Worm (Caenorhabditis elegans) whole organism, L2 larva: ENCODE results near the gene F31F7.2.

Experiments used
- C34F6.9 ChIP-seq: fragments of 150-350 bp; optimal IDR thresholded peaks from 2 replicates; lab custom pipeline; 2014; ENCODE audit warnings: missing biosample characterization, missing genetic modification characterization
- F13H6.1 ChIP-seq: sonication (generic microtip); optimal IDR thresholded peaks from 2 replicates; lab custom pipeline; 2016; ENCODE audit warnings: missing genetic modification characterization, missing compliant biosample characterization
- R02D3.7 ChIP-seq: fragments of 150-350 bp; optimal IDR thresholded peaks from 2 replicates; lab custom pipeline; 2014; ENCODE audit warnings: missing biosample characterization, missing genetic modification characterization
- Y55F3AM.14 ChIP-seq: fragments of 200-800 bp; sonication (Bioruptor generic); optimal IDR thresholded peaks from 2 replicates; lab custom pipeline; 2018; ENCODE audit warnings: mild to moderate bottlenecking, missing genetic modification characterization, missing compliant biosample characterization
- ZK546.5 ChIP-seq: sonication (generic microtip); optimal IDR thresholded peaks from 2 replicates; lab custom pipeline; 2017; ENCODE audit warnings: missing biosample characterization, missing genetic modification characterization
- aly-2 ChIP-seq: fragments of 150-350 bp; optimal IDR thresholded peaks from 2 replicates; lab custom pipeline; 2014; ENCODE audit warnings: missing biosample characterization, missing genetic modification characterization
- ama-1 ChIP-seq: fragments of 150-350 bp; optimal IDR thresholded peaks from 2 replicates; lab custom pipeline; 2018; ENCODE audit warnings: inconsistent platforms
- blmp-1 ChIP-seq: sonication (generic microtip); optimal IDR thresholded peaks from 2 replicates; lab custom pipeline; 2017; ENCODE audit warnings: missing genetic modification characterization, mild to moderate bottlenecking, missing compliant biosample characterization, antibody characterized with exemption, moderate library complexity; ENCODE audit not compliant: insufficient read depth
- ceh-82 ChIP-seq: fragments of 150-350 bp; optimal IDR thresholded peaks from 2 replicates; lab custom pipeline; 2014; ENCODE audit warnings: missing biosample characterization, missing genetic modification characterization
- crh-2 ChIP-seq: sonication (generic microtip); optimal IDR thresholded peaks from 2 replicates; lab custom pipeline; 2017; ENCODE audit warnings: missing biosample characterization, missing genetic modification characterization
- dmd-4 ChIP-seq: sonication (generic microtip); optimal IDR thresholded peaks from 2 replicates; lab custom pipeline; 2017; ENCODE audit warnings: missing biosample characterization, missing genetic modification characterization
- egl-27 ChIP-seq: sonication (generic microtip); optimal IDR thresholded peaks from 3 replicates; lab custom pipeline; 2017; ENCODE audit warnings: missing biosample characterization, missing genetic modification reagents, missing genetic modification characterization
- elt-1 ChIP-seq: fragments of 150-350 bp; optimal IDR thresholded peaks from 2 replicates; lab custom pipeline; 2014; ENCODE audit warnings: missing biosample characterization, missing genetic modification characterization
- fos-1 ChIP-seq: fragments of 150-350 bp; optimal IDR thresholded peaks from 2 replicates; lab custom pipeline; 2014; ENCODE audit warnings: missing biosample characterization, missing genetic modification characterization
- lin-11 ChIP-seq: fragments of 150-350 bp; sonication (generic microtip); optimal IDR thresholded peaks from 2 replicates; lab custom pipeline; 2014; ENCODE audit warnings: missing biosample characterization, missing genetic modification characterization, inconsistent platforms, mixed read lengths
- lin-13 ChIP-seq: fragments of 150-350 bp; optimal IDR thresholded peaks from 2 replicates; lab custom pipeline; 2014; ENCODE audit warnings: missing biosample characterization, missing genetic modification reagents, missing genetic modification characterization
- lin-39 ChIP-seq: fragments of 150-350 bp; optimal IDR thresholded peaks from 2 replicates; lab custom pipeline; 2014; ENCODE audit warnings: missing biosample characterization, missing genetic modification reagents, missing genetic modification characterization
- lsy-2 ChIP-seq, 2 experiments: fragments of 150-350 bp in 1 of 2; sonication (generic microtip) in 1 of 2; optimal IDR thresholded peaks; 2 replicates each; lab custom pipeline; 2014 to 2017; ENCODE audit warnings: missing biosample characterization in 2 of 2, missing genetic modification characterization in 2 of 2
- mab-5 ChIP-seq: fragments of 150-350 bp; optimal IDR thresholded peaks from 2 replicates; lab custom pipeline; 2014; ENCODE audit warnings: missing biosample characterization, missing genetic modification characterization
- mbf-1 ChIP-seq: sonication (generic microtip); optimal IDR thresholded peaks from 2 replicates; lab custom pipeline; 2017; ENCODE audit warnings: missing biosample characterization, missing genetic modification characterization
- nhr-11 ChIP-seq: fragments of 150-350 bp; optimal IDR thresholded peaks from 2 replicates; lab custom pipeline; 2014; ENCODE audit warnings: missing biosample characterization, missing genetic modification characterization
- nhr-12 ChIP-seq: fragments of 150-350 bp; optimal IDR thresholded peaks from 2 replicates; lab custom pipeline; 2014; ENCODE audit warnings: missing biosample characterization, missing genetic modification characterization
- nhr-129 ChIP-seq: fragments of 150-350 bp; optimal IDR thresholded peaks from 2 replicates; lab custom pipeline; 2014; ENCODE audit warnings: missing biosample characterization, missing genetic modification characterization
- nhr-237 ChIP-seq: fragments of 150-350 bp; optimal IDR thresholded peaks from 2 replicates; lab custom pipeline; 2014; ENCODE audit warnings: missing biosample characterization, missing genetic modification characterization
- nhr-25 ChIP-seq: fragments of 150-350 bp; sonication (generic microtip); optimal IDR thresholded peaks from 3 replicates; lab custom pipeline; 2014; ENCODE audit warnings: missing biosample characterization, missing genetic modification characterization
- nhr-6 ChIP-seq: fragments of 150-350 bp; optimal IDR thresholded peaks from 2 replicates; lab custom pipeline; 2014; ENCODE audit warnings: missing biosample characterization, missing genetic modification characterization
- nhr-77 ChIP-seq: fragments of 150-350 bp; optimal IDR thresholded peaks from 2 replicates; lab custom pipeline; 2014; ENCODE audit warnings: missing biosample characterization, missing genetic modification characterization
- peb-1 ChIP-seq: fragments of 150-350 bp; optimal IDR thresholded peaks from 2 replicates; lab custom pipeline; 2014; ENCODE audit warnings: missing biosample characterization, missing genetic modification characterization
- sem-4 ChIP-seq: fragments of 150-350 bp; optimal IDR thresholded peaks from 2 replicates; lab custom pipeline; 2014; ENCODE audit warnings: missing biosample characterization, missing genetic modification reagents, missing genetic modification characterization
- skn-1 ChIP-seq: sonication (generic microtip); optimal IDR thresholded peaks from 2 replicates; lab custom pipeline; 2017; ENCODE audit warnings: missing biosample characterization, missing genetic modification characterization
- sma-3 ChIP-seq: sonication (generic microtip); optimal IDR thresholded peaks from 2 replicates; lab custom pipeline; 2016; ENCODE audit warnings: missing genetic modification reagents, missing genetic modification characterization, missing compliant biosample characterization
- sma-9 ChIP-seq, 2 experiments: fragments of 150-350 bp in 1 of 2; sonication (generic microtip) in 1 of 2; optimal IDR thresholded peaks; 2 replicates each; lab custom pipeline; 2014 to 2016; ENCODE audit warnings: missing genetic modification characterization in 2 of 2, mild to moderate bottlenecking in 1 of 2, missing biosample characterization in 1 of 2, missing compliant biosample characterization in 1 of 2, missing genetic modification reagents in 1 of 2, moderate library complexity in 1 of 2
- snpc-4 ChIP-seq: fragments of 150-350 bp; optimal IDR thresholded peaks from 2 replicates; lab custom pipeline; 2014; ENCODE audit warnings: missing biosample characterization, missing genetic modification characterization
- unc-39 ChIP-seq: fragments of 150-350 bp; optimal IDR thresholded peaks from 2 replicates; lab custom pipeline; 2014; ENCODE audit warnings: missing biosample characterization, missing genetic modification characterization
- unc-55 ChIP-seq: fragments of 150-350 bp; sonication (generic microtip); optimal IDR thresholded peaks from 3 replicates; lab custom pipeline; 2014; ENCODE audit warnings: missing biosample characterization, missing genetic modification reagents, missing genetic modification characterization
- zag-1 ChIP-seq: fragments of 150-350 bp; optimal IDR thresholded peaks from 2 replicates; lab custom pipeline; 2014; ENCODE audit warnings: missing biosample characterization, missing genetic modification characterization
- ztf-1 ChIP-seq: fragments of 200-800 bp; sonication (Bioruptor generic); conservative IDR thresholded peaks from 2 replicates; pipeline ENCODE4 v1.3.6; 2022; ENCODE audit warnings: missing genetic modification characterization, missing compliant biosample characterization
- ztf-11 ChIP-seq: sonication (generic microtip); optimal IDR thresholded peaks from 2 replicates; lab custom pipeline; 2017; ENCODE audit warnings: missing biosample characterization, missing genetic modification characterization
- ztf-4 ChIP-seq: fragments of 150-350 bp; optimal IDR thresholded peaks from 2 replicates; lab custom pipeline; 2014; ENCODE audit warnings: missing biosample characterization, missing genetic modification characterization

Gene F31F7.2

DNA sequence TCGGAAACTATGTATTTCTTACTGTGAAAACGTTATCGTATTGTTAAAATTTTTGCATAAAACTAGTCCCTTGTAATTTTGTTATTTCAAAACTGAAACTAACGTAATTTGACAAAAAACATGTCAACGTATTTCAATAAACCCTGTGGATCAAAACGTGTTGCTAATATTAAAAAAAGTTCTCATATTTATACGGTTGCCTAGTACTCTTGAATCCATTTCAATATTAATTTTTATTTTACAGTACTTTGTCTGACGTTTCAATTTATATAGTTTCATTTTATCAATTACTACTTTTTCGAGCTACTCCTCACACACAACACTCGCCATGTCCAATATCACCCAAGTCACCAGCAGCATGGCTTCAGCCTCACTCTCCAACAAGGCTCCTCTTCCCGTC is 32.8 kb downstream of the F31F7.2 start, which contains the start of gene sago-1:
Gene sago-1, plus strand, starts transcription at position 301 of the 400 bp plus-strand sequence.
- TF ChIP-seq dmd-4 = no peak
- no peak for TF ChIP-seq lin-39
- TF ChIP-seq nhr-129 (tag; lab: Kevin White, UChicago) = no peak
- TF ChIP-seq aly-2 (tag; lab: Kevin White, UChicago) = no peak
- TF ChIP-seq Y55F3AM.14 (GFP tag; lab: Kevin White, UChicago) = no peak
- no peak for TF ChIP-seq C34F6.9 (tag; lab: Kevin White, UChicago)
- no peak for TF ChIP-seq nhr-6
- TF ChIP-seq ztf-4 = no peak
- TF ChIP-seq ztf-11 = no peak
- TF ChIP-seq mab-5 (tag; lab: Kevin White, UChicago) = no peak
- TF ChIP-seq ZK546.5 (tag; lab: Kevin White, UChicago) = no peak
- no peak for TF ChIP-seq sma-3
- TF ChIP-seq ceh-82 = no peak
- no peak for TF ChIP-seq R02D3.7 (tag; lab: Kevin White, UChicago)
- TF ChIP-seq F13H6.1 (tag; lab: Kevin White, UChicago) = no peak
- TF ChIP-seq elt-1 (tag; lab: Kevin White, UChicago) = no peak
- no peak for TF ChIP-seq lin-11 (tag; lab: Kevin White, UChicago)
- TF ChIP-seq zag-1 (tag; lab: Kevin White, UChicago) = no peak
- TF ChIP-seq mbf-1 = no peak
- TF ChIP-seq crh-2 = no peak

DNA sequence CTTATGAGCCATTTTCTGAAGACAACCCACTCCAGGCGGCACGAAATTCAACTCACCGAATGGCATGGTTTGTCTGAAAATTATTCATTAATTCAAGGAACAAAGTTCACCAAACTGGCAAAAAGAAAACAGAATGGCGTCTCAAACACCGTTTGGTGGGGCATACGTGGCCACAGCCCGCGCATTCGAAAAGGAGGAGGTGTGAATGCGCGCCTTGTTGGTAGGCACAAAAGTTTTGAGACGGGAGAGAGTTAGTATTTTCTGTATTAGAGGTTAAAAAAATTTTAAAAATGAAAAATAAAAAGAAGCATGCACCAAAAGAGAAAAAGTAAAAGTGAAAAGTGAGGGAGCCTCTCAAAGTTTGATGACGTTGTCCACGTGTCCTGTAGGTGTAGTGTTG is 41.3 kb downstream of the F31F7.2 start:
- TF ChIP-seq Y55F3AM.14 (GFP tag; lab: Kevin White, UChicago) = no peak
- no peak for TF ChIP-seq ZK546.5 (tag; lab: Kevin White, UChicago)
- TF ChIP-seq nhr-237 (tag; lab: Kevin White, UChicago) = no peak
- TF ChIP-seq egl-27 = no peak
- TF ChIP-seq aly-2 (tag; lab: Kevin White, UChicago) = no peak
- TF ChIP-seq nhr-12 = no peak
- no peak for TF ChIP-seq sma-3
- no peak for TF ChIP-seq lin-39
- TF ChIP-seq fos-1 = no peak
- no peak for TF ChIP-seq C34F6.9 (tag; lab: Kevin White, UChicago)
- no peak for TF ChIP-seq unc-55
- no peak for TF ChIP-seq peb-1 (tag; lab: Kevin White, UChicago)
- TF ChIP-seq mab-5 (tag; lab: Kevin White, UChicago) = no peak
- TF ChIP-seq snpc-4 (tag; lab: Kevin White, UChicago) = no peak
- no peak for TF ChIP-seq blmp-1 (tag; lab: Kevin White, UChicago)
- no peak for TF ChIP-seq lin-13 (GFP tag; lab: Kevin White, UChicago)
- TF ChIP-seq ztf-4 = no peak

DNA sequence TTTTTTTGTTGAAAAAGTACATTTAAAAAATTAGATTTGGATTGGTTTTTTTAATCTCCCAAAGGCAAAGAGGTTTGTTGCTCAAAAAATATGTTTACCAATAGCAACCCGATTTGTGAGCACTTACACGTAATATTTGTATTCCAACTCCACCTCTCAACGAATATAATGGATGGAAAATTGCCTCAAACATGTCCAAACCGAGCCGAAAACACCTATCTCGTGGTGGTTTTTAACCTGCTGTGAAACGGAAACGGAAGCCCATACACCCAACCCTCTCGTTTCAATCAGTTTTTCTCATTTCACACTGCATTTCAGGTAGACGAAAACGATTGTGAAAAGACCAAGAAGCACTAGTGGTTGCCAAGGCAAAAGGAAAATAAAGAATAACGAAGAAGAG is 46.0 kb downstream of the F31F7.2 start, which contains the start of gene cest-24:
Gene cest-24, plus strand, starts transcription at position 301 of the 400 bp plus-strand sequence.
- TF ChIP-seq sma-3 (no peak), nhr-6 (no peak), nhr-12 (no peak), nhr-11 (no peak), fos-1 (no peak), lin-39 (no peak), elt-1 (tag; lab: Kevin White, UChicago) (no peak), lsy-2 (tag; optimal IDR thresholded peaks at IDR 0.05; lab: Kevin White, UChicago) (no peak), egl-27 (no peak), ama-1 (no peak), ztf-1 (GFP tag; lab: Robert Waterston, UW) (no peak), nhr-77 (tag; lab: Kevin White, UChicago) (no peak)

DNA sequence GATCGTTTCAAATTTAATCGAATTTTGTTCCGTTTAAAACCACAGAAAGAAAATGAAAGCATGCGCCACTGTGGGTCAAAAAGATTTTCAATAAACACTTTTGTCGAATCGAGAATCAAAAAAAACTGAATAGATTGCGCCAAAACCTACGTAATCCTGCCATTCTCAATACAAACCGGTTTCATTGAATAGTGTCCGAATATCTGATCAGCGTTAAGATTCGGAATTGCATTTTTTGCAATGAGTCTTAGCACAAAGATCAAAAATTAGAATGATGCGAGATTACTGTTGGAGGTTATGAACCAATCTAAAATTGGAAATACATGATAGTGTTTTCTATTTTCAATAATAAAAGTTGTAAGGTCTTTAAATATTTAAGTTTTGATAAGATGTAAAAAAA is 47.3 kb downstream of the F31F7.2 start:
- no peak for TF ChIP-seq skn-1
- no peak for TF ChIP-seq nhr-11
- TF ChIP-seq lin-11 (tag; lab: Kevin White, UChicago) = no peak
- peak; percentile 8 for TF ChIP-seq sem-4 (tag; lab: Kevin White, UChicago)
- TF ChIP-seq blmp-1 (tag; lab: Kevin White, UChicago) = peak; percentile 7
- TF ChIP-seq unc-39 = no peak
- no peak for TF ChIP-seq crh-2
- peak; percentile 11 for TF ChIP-seq nhr-25 (tag; lab: Kevin White, UChicago)
- TF ChIP-seq nhr-6 = no peak
- no peak for TF ChIP-seq ZK546.5 (tag; lab: Kevin White, UChicago)
- TF ChIP-seq Y55F3AM.14 (GFP tag; lab: Kevin White, UChicago) = no peak
- TF ChIP-seq C34F6.9 (tag; lab: Kevin White, UChicago) = no peak
- TF ChIP-seq mbf-1 = no peak
- no peak for TF ChIP-seq sma-9 (GFP tag; optimal IDR thresholded peaks at IDR 0.05; lab: Kevin White, UChicago)
- no peak for TF ChIP-seq sma-9 (tag; optimal IDR thresholded peaks at IDR 0.05; lab: Kevin White, UChicago)
